Worm (Caenorhabditis elegans) whole organism, midembryonic: ENCODE measurements around the gene C17G10.7.
"Not testable (repeated sequence)": the region's sequence is repeated elsewhere in the genome, so short reads cannot be mapped to it uniquely, and the experiment has no call there.

ENCODE experiments used
- ref-1 ChIP-seq: fragments of 200-800 bp; sonication (Bioruptor generic); conservative IDR thresholded peaks from 2 replicates; pipeline ENCODE4 v1.3.6; 2022; ENCODE audit warnings: missing genetic modification reagents, missing genetic modification characterization, missing compliant biosample characterization
- tab-1 ChIP-seq: fragments of 200-800 bp; sonication (Bioruptor generic); IDR thresholded peaks from 2 replicates; pipeline ENCODE4 v1.3.6; 2022; ENCODE audit warnings: missing genetic modification characterization, missing compliant biosample characterization

DNA sequence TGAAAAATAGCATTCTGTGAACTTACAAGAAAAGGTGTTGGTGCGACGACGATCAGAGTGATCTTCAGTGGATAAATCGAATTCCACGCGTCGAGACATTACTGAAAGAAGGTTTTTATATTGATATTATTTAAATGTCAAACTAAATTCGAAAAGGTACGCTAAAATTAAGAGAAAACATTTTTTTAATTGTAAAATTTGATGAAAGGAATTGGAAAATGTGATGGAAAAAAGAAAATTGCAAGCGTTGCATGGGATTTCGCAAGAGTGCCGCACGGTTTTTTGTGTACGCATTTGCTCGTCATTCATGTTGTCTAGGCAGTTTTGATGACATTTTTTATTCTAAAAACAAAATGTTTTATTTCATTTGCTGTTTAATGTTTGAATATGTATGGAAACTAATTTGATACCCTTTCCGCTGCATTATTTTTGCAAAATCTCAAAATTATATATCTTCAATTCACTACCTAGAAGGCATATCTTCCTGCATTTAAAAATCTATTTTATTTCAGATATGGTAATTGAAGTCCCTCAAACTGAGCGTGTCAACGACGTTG lies 14.8 kb upstream of the C17G10.7 start, which contains the start of the genes eif-3.L and npl-4.2:
- not testable (repeated sequence) for TF ChIP-seq tab-1 (GFP tag; lab: Robert Waterston, UW); ref-1
